Fruit fly (Drosophila melanogaster): ENCODE data around the gene CG11029.

The CG11029 gene

dm6 chr2L:5778157-5778556, 32.2 kb downstream of the CG11029 start (continued):
- peak; percentile 2 for TF ChIP-seq CG10631 (GFP tag; optimal IDR thresholded peaks at IDR 0.05)
- peak; percentile 41 for TF ChIP-seq achi (GFP tag; optimal IDR thresholded peaks at IDR 0.05)
- TF ChIP-seq Gug (GFP tag; IDR thresholded peaks at IDR 0.05) = no peak
- peak; percentile 27 for TF ChIP-seq Ets96B (tag; optimal IDR thresholded peaks at IDR 0.05)
- TF ChIP-seq Sox102F (GFP tag; optimal IDR thresholded peaks at IDR 0.05) = peak; percentile 2
- TF ChIP-seq cyc (GFP tag; optimal IDR thresholded peaks at IDR 0.05) = peak; percentile 37
- peak; percentile 15 for TF ChIP-seq dsx (GFP tag; optimal IDR thresholded peaks at IDR 0.05; ENCODE audit: poor library complexity, severe bottlenecking)
- peak; percentile 33 for TF ChIP-seq Hr4 (GFP tag; optimal IDR thresholded peaks at IDR 0.05)
- TF ChIP-seq CG15336 (GFP tag; IDR thresholded peaks at IDR 0.05) = no peak; the same call in 1 of the 2 replicates
- TF ChIP-seq CG6854 (GFP tag; optimal IDR thresholded peaks at IDR 0.05) = no peak
- TF ChIP-seq Smox (GFP tag; optimal IDR thresholded peaks at IDR 0.05) = no peak

- TF ChIP-seq Ets96B (tag; optimal IDR thresholded peaks at IDR 0.05) (no peak), CG6276 (GFP tag; optimal IDR thresholded peaks at IDR 0.05) (no peak), pdm3 (GFP tag; optimal IDR thresholded peaks at IDR 0.05) (no peak), cyc (GFP tag; optimal IDR thresholded peaks at IDR 0.05) (no peak), Sox15 (GFP tag; optimal IDR thresholded peaks at IDR 0.05) (no peak), eg (GFP tag; IDR thresholded peaks at IDR 0.05) (no peak), fd85E (GFP tag; optimal IDR thresholded peaks at IDR 0.05) (no peak), Sox102F (GFP tag; optimal IDR thresholded peaks at IDR 0.05) (no peak)
Measured at dm6 chr2L:5780703-5781102, 34.7 kb downstream of the CG11029 start.

- TF ChIP-seq Sox14 (GFP tag; optimal IDR thresholded peaks at IDR 0.05) = peak; percentile 19
- no peak for TF ChIP-seq CG11902 (GFP tag; optimal IDR thresholded peaks at IDR 0.05)
- peak; percentile 15 for TF ChIP-seq CG10669 (GFP tag; optimal IDR thresholded peaks at IDR 0.05)
- no peak for TF ChIP-seq CG6808 (GFP tag; optimal IDR thresholded peaks at IDR 0.05)
- TF ChIP-seq svp (GFP tag) = no peak
- TF ChIP-seq CG3919 (GFP tag; optimal IDR thresholded peaks at IDR 0.05) = peak; percentile 44
- no peak for TF ChIP-seq eg (GFP tag; IDR thresholded peaks at IDR 0.05)
- no peak for TF ChIP-seq pdm3 (GFP tag; optimal IDR thresholded peaks at IDR 0.05)
- no peak for TF ChIP-seq CG16779 (tag; optimal IDR thresholded peaks at IDR 0.05)
- no peak for TF ChIP-seq CG11294 (GFP tag; IDR thresholded peaks at IDR 0.05)
- TF ChIP-seq CG6854 (GFP tag; optimal IDR thresholded peaks at IDR 0.05) = no peak
- TF ChIP-seq achi (GFP tag; optimal IDR thresholded peaks at IDR 0.05) = peak; percentile 7
- no peak for TF ChIP-seq Gug (GFP tag; IDR thresholded peaks at IDR 0.05)
- TF ChIP-seq Smox (GFP tag; optimal IDR thresholded peaks at IDR 0.05) = no peak
- TF ChIP-seq CG7368 (GFP tag; optimal IDR thresholded peaks at IDR 0.05) = no peak
- TF ChIP-seq salr (GFP tag; optimal IDR thresholded peaks at IDR 0.05) = no peak
- no peak for TF ChIP-seq CG6276 (GFP tag; optimal IDR thresholded peaks at IDR 0.05)
- no peak for TF ChIP-seq CG9139 (GFP tag; optimal IDR thresholded peaks at IDR 0.05)
- TF ChIP-seq fd85E (GFP tag; optimal IDR thresholded peaks at IDR 0.05) = no peak
- no peak for TF ChIP-seq Blimp-1 (GFP tag; optimal IDR thresholded peaks at IDR 0.05)
- TF ChIP-seq CG3032 (tag; optimal IDR thresholded peaks at IDR 0.05) = no peak
- no peak for TF ChIP-seq CG8319 (GFP tag; optimal IDR thresholded peaks at IDR 0.05)
- TF ChIP-seq CG10631 (GFP tag; optimal IDR thresholded peaks at IDR 0.05) = peak; percentile 27
- TF ChIP-seq spab (GFP tag; optimal IDR thresholded peaks at IDR 0.05) = peak; percentile 9
- no peak for TF ChIP-seq Hr38 (GFP tag; optimal IDR thresholded peaks at IDR 0.05)
- TF ChIP-seq topi (GFP tag; optimal IDR thresholded peaks at IDR 0.05) = no peak
- 0 out of 3 replicates have a peak, but pooled peaks have one; percentile 19 for TF ChIP-seq CG8119 (GFP tag; IDR thresholded peaks at IDR 0.05)
- no peak for TF ChIP-seq Sox15 (GFP tag; optimal IDR thresholded peaks at IDR 0.05)
- no peak for TF ChIP-seq CG8632 (GFP tag; optimal IDR thresholded peaks at IDR 0.05)
- TF ChIP-seq CG6163 (GFP tag; IDR thresholded peaks at IDR 0.05) = peak; percentile 10; the same call in 1 of the 3 replicates
- TF ChIP-seq CG32006 (GFP tag; optimal IDR thresholded peaks at IDR 0.05) = peak; percentile 37
- peak; percentile 31 for TF ChIP-seq OdsH (GFP tag; optimal IDR thresholded peaks at IDR 0.05)
- TF ChIP-seq CG11762 (GFP tag; optimal IDR thresholded peaks at IDR 0.05; ENCODE audit: insufficient read depth) = no peak
- TF ChIP-seq Eip75B (GFP tag; optimal IDR thresholded peaks at IDR 0.05) = peak; percentile 13
- no peak for TF ChIP-seq Lpt (GFP tag; optimal IDR thresholded peaks at IDR 0.05)
- no peak for TF ChIP-seq Eip93F (GFP tag; optimal IDR thresholded peaks at IDR 0.05)
- TF ChIP-seq CG1621 (tag; optimal IDR thresholded peaks at IDR 0.05) = no peak
- no peak for TF ChIP-seq CG31627 (GFP tag; optimal IDR thresholded peaks at IDR 0.05)
- TF ChIP-seq CG15336 (GFP tag; IDR thresholded peaks at IDR 0.05) = no peak
- no peak for TF ChIP-seq Hr4 (GFP tag; optimal IDR thresholded peaks at IDR 0.05)
- TF ChIP-seq Ets21C (GFP tag; optimal IDR thresholded peaks at IDR 0.05) = no peak
- no peak for TF ChIP-seq net (GFP tag; optimal IDR thresholded peaks at IDR 0.05)
- peak; percentile 19 for TF ChIP-seq acj6 (GFP tag; optimal IDR thresholded peaks at IDR 0.05)
Measured at dm6 chr2L:5781181-5781580, 35.2 kb downstream of the CG11029 start.
